Fruit fly (Drosophila melanogaster) whole organism: Measurements from ENCODE around the gene asp.

Source experiments
- CG8478 ChIP-seq: fragments of >200 bp; optimal IDR thresholded peaks from 2 replicates; lab custom pipeline; 2018; ENCODE audit warnings: inconsistent platforms
- Dll ChIP-seq: fragments of >200 bp; optimal IDR thresholded peaks from 2 replicates; lab custom pipeline; 2017
- EcR ChIP-seq, 2 experiments: fragments of >200 bp; optimal IDR thresholded peaks; 2 replicates each; lab custom pipeline; 2017; ENCODE audit warnings: missing biosample characterization in 2 of 2, missing genetic modification characterization in 2 of 2, missing genetic modification reagents in 2 of 2
- pan ChIP-seq: fragments of >200 bp; optimal IDR thresholded peaks from 2 replicates; lab custom pipeline; 2017
- psq ChIP-seq: fragments of >200 bp; optimal IDR thresholded peaks from 2 replicates; lab custom pipeline; 2017
- usp ChIP-seq: fragments of >200 bp; optimal IDR thresholded peaks from 2 replicates; lab custom pipeline; 2017; ENCODE audit warnings: missing biosample characterization, missing genetic modification characterization, mixed read lengths

- TF ChIP-seq pan (lab: Kevin White, UChicago) (no peak), usp (GFP tag; lab: Kevin White, UChicago) (no peak), psq (lab: Kevin White, UChicago) (no peak), EcR (GFP tag; optimal IDR thresholded peaks at IDR 0.05; lab: Kevin White, UChicago) (no peak), CG8478 (lab: Kevin White, UChicago) (no peak), Dll (lab: Kevin White, UChicago) (no peak)
These were observed 24.6 kb downstream of the asp start for dm6 chr3R:24778218-24778739.
